Fruit fly (Drosophila melanogaster): Measurements from ENCODE around the gene CG15465.

CG15465 gene

DNA sequence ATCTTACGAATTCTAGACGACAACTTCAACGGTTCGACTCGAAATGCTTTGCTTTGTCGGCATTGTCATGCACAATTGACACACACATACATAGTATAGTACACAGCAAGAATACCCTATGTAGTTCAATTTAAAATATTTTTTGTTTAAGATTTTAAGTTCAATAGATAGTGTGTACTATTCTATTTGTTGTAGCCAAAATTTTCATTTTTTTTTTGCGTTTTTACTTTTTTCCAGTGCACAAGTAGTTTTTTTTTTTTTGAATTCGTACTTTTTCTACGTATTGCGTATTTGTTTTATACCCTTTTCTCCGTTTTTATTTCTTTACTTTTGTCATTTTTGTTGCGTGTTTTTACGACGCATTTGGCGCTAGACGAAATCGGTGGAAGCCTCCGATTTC, 23.6 kb upstream of the CG15465 start (continued):
- TF ChIP-seq Xrp1 (GFP tag; IDR thresholded peaks at IDR 0.05) = peak; percentile 47; the same call in 1 of the 2 replicates
- no peak for TF ChIP-seq cato (GFP tag; optimal IDR thresholded peaks at IDR 0.05; ENCODE audit: borderline replicate concordance)
- TF ChIP-seq chm (GFP tag; IDR thresholded peaks at IDR 0.05) = no peak
- TF ChIP-seq slou (GFP tag; optimal IDR thresholded peaks at IDR 0.05) = no peak
- TF ChIP-seq slbo (GFP tag; IDR thresholded peaks at IDR 0.05) = peak; percentile 22; the same call in 1 of the 2 replicates
- TF ChIP-seq CG11085 (GFP tag; IDR thresholded peaks at IDR 0.05) = no peak
- TF ChIP-seq CG10267 (tag; optimal IDR thresholded peaks at IDR 0.05) = no peak
- no peak for TF ChIP-seq ase (GFP tag; IDR thresholded peaks at IDR 0.05)
- peak; percentile 26; the same call in 1 of the 2 replicates for TF ChIP-seq ranshi (GFP tag; IDR thresholded peaks at IDR 0.05)
- TF ChIP-seq bsh (GFP tag; optimal IDR thresholded peaks at IDR 0.05) = peak in 1 of 2 experiments; percentile 30
- no peak for TF ChIP-seq H15 (GFP tag; IDR thresholded peaks at IDR 0.05)
- no peak for TF ChIP-seq tna (GFP tag; IDR thresholded peaks at IDR 0.05; ENCODE audit: partially characterized antibody)
- no peak for TF ChIP-seq CG15269 (tag; optimal IDR thresholded peaks at IDR 0.05)
- TF ChIP-seq ken (GFP tag; IDR thresholded peaks at IDR 0.05) = no peak
- no peak for TF ChIP-seq pb (GFP tag; optimal IDR thresholded peaks at IDR 0.05)
- no peak for TF ChIP-seq CG15073 (GFP tag; optimal IDR thresholded peaks at IDR 0.05)
- no peak for TF ChIP-seq CG1792 (GFP tag; optimal IDR thresholded peaks at IDR 0.05)
- TF ChIP-seq Hey (tag; optimal IDR thresholded peaks at IDR 0.05) = no peak
- TF ChIP-seq Asciz (GFP tag; optimal IDR thresholded peaks at IDR 0.05) = no peak
- peak; percentile 8 for TF ChIP-seq CG13424 (tag; optimal IDR thresholded peaks at IDR 0.05)
- TF ChIP-seq NFAT (GFP tag; IDR thresholded peaks at IDR 0.05) = no peak
- TF ChIP-seq CG17912 (GFP tag; optimal IDR thresholded peaks at IDR 0.05) = no peak
- TF ChIP-seq br (optimal IDR thresholded peaks at IDR 0.05) = no peak
- TF ChIP-seq org-1 (GFP tag; optimal IDR thresholded peaks at IDR 0.05) = no peak
- TF ChIP-seq exex (tag; optimal IDR thresholded peaks at IDR 0.05) = no peak
- TF ChIP-seq gfzf (GFP tag; optimal IDR thresholded peaks at IDR 0.05) = no peak
- no peak for TF ChIP-seq CG11723 (GFP tag; optimal IDR thresholded peaks at IDR 0.05)
- TF ChIP-seq CG4820 (GFP tag; optimal IDR thresholded peaks at IDR 0.05) = no peak
- no peak for TF ChIP-seq Mrtf (GFP tag; IDR thresholded peaks at IDR 0.05)
- peak; percentile 16 for TF ChIP-seq CG7556 (GFP tag; optimal IDR thresholded peaks at IDR 0.05)
- TF ChIP-seq CG4730 (GFP tag; IDR thresholded peaks at IDR 0.05) = 0 out of 2 replicates have a peak, but pooled peaks have one; percentile 30
- TF ChIP-seq CG5953 (GFP tag; IDR thresholded peaks at IDR 0.05) = no peak
- no peak for TF ChIP-seq CG10366 (GFP tag; IDR thresholded peaks at IDR 0.05)
- no peak for TF ChIP-seq toy (GFP tag; IDR thresholded peaks at IDR 0.05)
- TF ChIP-seq CG17612 (GFP tag; IDR thresholded peaks at IDR 0.05) = no peak
- TF ChIP-seq CG30431 (GFP tag; optimal IDR thresholded peaks at IDR 0.05) = no peak
- no peak for TF ChIP-seq Lim3 (GFP tag; IDR thresholded peaks at IDR 0.05)
- peak; percentile 10 for TF ChIP-seq CG17359 (tag; optimal IDR thresholded peaks at IDR 0.05)
- no peak for TF ChIP-seq bab2 (GFP tag; optimal IDR thresholded peaks at IDR 0.05)
- TF ChIP-seq Rx (GFP tag; IDR thresholded peaks at IDR 0.05) = no peak
- TF ChIP-seq dati (GFP tag; IDR thresholded peaks at IDR 0.05) = no peak
- no peak for TF ChIP-seq Stat92E (GFP tag; optimal IDR thresholded peaks at IDR 0.05)
- no peak for TF ChIP-seq lmd (GFP tag; IDR thresholded peaks at IDR 0.05)
- no peak for TF ChIP-seq CG15514 (GFP tag; optimal IDR thresholded peaks at IDR 0.05)
- no peak for TF ChIP-seq p53 (GFP tag; optimal IDR thresholded peaks at IDR 0.05)
- no peak for TF ChIP-seq ab (GFP tag; optimal IDR thresholded peaks at IDR 0.05)
- no peak for TF ChIP-seq CG31365 (tag; optimal IDR thresholded peaks at IDR 0.05)
- peak; percentile 11 for TF ChIP-seq CG17829 (tag; optimal IDR thresholded peaks at IDR 0.05)
- no peak for TF ChIP-seq gsb-n (tag; optimal IDR thresholded peaks at IDR 0.05)
- TF ChIP-seq CG11696 (GFP tag; IDR thresholded peaks at IDR 0.05) = no peak
- TF ChIP-seq CG2116 (GFP tag; optimal IDR thresholded peaks at IDR 0.05) = no peak
- TF ChIP-seq vnd (GFP tag; IDR thresholded peaks at IDR 0.05; ENCODE audit: partially characterized antibody) = no peak
